Worm (Caenorhabditis elegans) whole organism, L2 larva: ENCODE data around the gene C35A11.2.

Experiments
- R02D3.7 ChIP-seq: fragments of 150-350 bp; optimal IDR thresholded peaks from 2 replicates; lab custom pipeline; 2014; ENCODE audit warnings: missing biosample characterization, missing genetic modification characterization
- Y55F3AM.14 ChIP-seq: fragments of 200-800 bp; sonication (Bioruptor generic); optimal IDR thresholded peaks from 2 replicates; lab custom pipeline; 2018; ENCODE audit warnings: mild to moderate bottlenecking, missing genetic modification characterization, missing compliant biosample characterization
- alr-1 ChIP-seq: fragments of 150-350 bp; optimal IDR thresholded peaks from 2 replicates; lab custom pipeline; 2014; ENCODE audit warnings: missing biosample characterization, missing genetic modification characterization
- aly-2 ChIP-seq: fragments of 150-350 bp; optimal IDR thresholded peaks from 2 replicates; lab custom pipeline; 2014; ENCODE audit warnings: missing biosample characterization, missing genetic modification characterization
- ama-1 ChIP-seq: fragments of 150-350 bp; optimal IDR thresholded peaks from 2 replicates; lab custom pipeline; 2018; ENCODE audit warnings: inconsistent platforms
- elt-3 ChIP-seq: sonication (generic microtip); optimal IDR thresholded peaks from 2 replicates; lab custom pipeline; 2017; ENCODE audit warnings: missing biosample characterization, missing genetic modification characterization
- fos-1 ChIP-seq: fragments of 150-350 bp; optimal IDR thresholded peaks from 2 replicates; lab custom pipeline; 2014; ENCODE audit warnings: missing biosample characterization, missing genetic modification characterization
- lin-13 ChIP-seq: fragments of 150-350 bp; optimal IDR thresholded peaks from 2 replicates; lab custom pipeline; 2014; ENCODE audit warnings: missing biosample characterization, missing genetic modification reagents, missing genetic modification characterization
- lsy-2 ChIP-seq, 2 experiments: fragments of 150-350 bp in 1 of 2; sonication (generic microtip) in 1 of 2; optimal IDR thresholded peaks; 2 replicates each; lab custom pipeline; 2014 to 2017; ENCODE audit warnings: missing biosample characterization in 2 of 2, missing genetic modification characterization in 2 of 2
- mab-5 ChIP-seq: fragments of 150-350 bp; optimal IDR thresholded peaks from 2 replicates; lab custom pipeline; 2014; ENCODE audit warnings: missing biosample characterization, missing genetic modification characterization
- skn-1 ChIP-seq: sonication (generic microtip); optimal IDR thresholded peaks from 2 replicates; lab custom pipeline; 2017; ENCODE audit warnings: missing biosample characterization, missing genetic modification characterization
- sma-9 ChIP-seq, 2 experiments: fragments of 150-350 bp in 1 of 2; sonication (generic microtip) in 1 of 2; optimal IDR thresholded peaks; 2 replicates each; lab custom pipeline; 2014 to 2016; ENCODE audit warnings: missing genetic modification characterization in 2 of 2, mild to moderate bottlenecking in 1 of 2, missing biosample characterization in 1 of 2, missing compliant biosample characterization in 1 of 2, missing genetic modification reagents in 1 of 2, moderate library complexity in 1 of 2
- unc-62 ChIP-seq: fragments of 150-350 bp; optimal IDR thresholded peaks from 2 replicates; lab custom pipeline; 2014; ENCODE audit warnings: missing biosample characterization, missing genetic modification reagents, missing genetic modification characterization

ce11 chrV:5362220-5362619 lies 23.9 kb upstream of the C35A11.2 start:
- no peak for TF ChIP-seq R02D3.7 (tag; lab: Kevin White, UChicago)
- no peak for TF ChIP-seq fos-1 (tag; lab: Kevin White, UChicago)
- TF ChIP-seq aly-2 (tag; lab: Kevin White, UChicago) = no peak
- TF ChIP-seq lin-13 (GFP tag; lab: Kevin White, UChicago) = no peak
- TF ChIP-seq unc-62 (GFP tag; lab: Kevin White, UChicago) = no peak
- TF ChIP-seq mab-5 (tag; lab: Kevin White, UChicago) = no peak
- no peak for TF ChIP-seq elt-3 (tag; lab: Kevin White, UChicago)
- TF ChIP-seq ama-1 = no peak
- TF ChIP-seq lsy-2 (tag; optimal IDR thresholded peaks at IDR 0.05; lab: Kevin White, UChicago) = no peak
- no peak for TF ChIP-seq alr-1 (tag; lab: Kevin White, UChicago)
- TF ChIP-seq skn-1 (tag; lab: Kevin White, UChicago) = no peak
- no peak for TF ChIP-seq Y55F3AM.14
- no peak for TF ChIP-seq sma-9 (GFP tag; optimal IDR thresholded peaks at IDR 0.05; lab: Kevin White, UChicago)
- no peak for TF ChIP-seq sma-9 (tag; optimal IDR thresholded peaks at IDR 0.05; lab: Kevin White, UChicago)
